Fruit fly (Drosophila melanogaster) whole organism, embryonic: ENCODE measurements around the gene CG14820.

Experiments
- Atf6 ChIP-seq: fragments of 200-800 bp; sonication (Bioruptor generic); IDR thresholded peaks from 2 replicates; pipeline ENCODE4 v1.3.6; 2022; ENCODE audit warnings: missing biosample characterization, missing genetic modification characterization
- BEAF-32 ChIP-seq: fragments of 200-800 bp; sonication (Bioruptor generic); optimal IDR thresholded peaks from 3 replicates; lab custom pipeline; 2017; ENCODE audit warnings: missing biosample characterization, missing genetic modification characterization, mild to moderate bottlenecking, moderate library complexity, missing genetic modification reagents
- CG12155 ChIP-seq: fragments of 200-800 bp; sonication (Bioruptor generic); optimal IDR thresholded peaks from 3 replicates; lab custom pipeline; 2016; ENCODE audit warnings: missing biosample characterization, missing genetic modification characterization
- CG12219 ChIP-seq: fragments of 200-800 bp; sonication (Bioruptor generic); optimal IDR thresholded peaks from 3 replicates; lab custom pipeline; 2018; ENCODE audit warnings: missing biosample characterization, mild to moderate bottlenecking, missing genetic modification characterization
- CG13424 ChIP-seq: fragments of 200-800 bp; sonication (Bioruptor generic); optimal IDR thresholded peaks from 2 replicates; lab custom pipeline; 2019; ENCODE audit warnings: missing biosample characterization, mild to moderate bottlenecking, missing genetic modification characterization, moderate library complexity
- CG14014 ChIP-seq: fragments of 200-800 bp; sonication (Bioruptor generic); IDR thresholded peaks from 2 replicates; pipeline ENCODE4 v1.3.6; 2022; ENCODE audit warnings: missing biosample characterization, missing genetic modification characterization
- CG14050 ChIP-seq: fragments of 200-800 bp; sonication (Bioruptor generic); IDR thresholded peaks from 3 replicates; pipeline ENCODE4 v1.3.6; 2022; ENCODE audit warnings: missing biosample characterization, missing genetic modification characterization
- CG15073 ChIP-seq: fragments of 200-800 bp; sonication (Bioruptor generic); optimal IDR thresholded peaks from 2 replicates; lab custom pipeline; 2016; ENCODE audit warnings: missing biosample characterization, missing genetic modification characterization
- CG15269 ChIP-seq: fragments of 200-800 bp; sonication (Bioruptor generic); optimal IDR thresholded peaks from 2 replicates; lab custom pipeline; 2018; ENCODE audit warnings: missing biosample characterization, mild to moderate bottlenecking, missing genetic modification characterization, moderate library complexity
- CG1647 ChIP-seq: fragments of 200-800 bp; sonication (Bioruptor generic); optimal IDR thresholded peaks from 3 replicates; lab custom pipeline; 2016; ENCODE audit warnings: missing biosample characterization, missing genetic modification characterization
- CG16779 ChIP-seq: fragments of 200-800 bp; sonication (Bioruptor generic); IDR thresholded peaks from 2 replicates; pipeline ENCODE4 v1.3.6; 2022; ENCODE audit warnings: missing biosample characterization, missing genetic modification characterization
- CG17912 ChIP-seq: fragments of 200-800 bp; sonication (Bioruptor generic); optimal IDR thresholded peaks from 2 replicates; lab custom pipeline; 2018; ENCODE audit warnings: missing biosample characterization, mild to moderate bottlenecking, missing genetic modification characterization
- CG18262 ChIP-seq: fragments of 200-800 bp; optimal IDR thresholded peaks from 3 replicates; lab custom pipeline; 2019; ENCODE audit warnings: missing biosample characterization, mild to moderate bottlenecking, missing genetic modification characterization, moderate library complexity
- CG18599 ChIP-seq: fragments of 200-800 bp; sonication (Bioruptor generic); optimal IDR thresholded peaks from 3 replicates; lab custom pipeline; 2017; ENCODE audit warnings: missing biosample characterization, missing genetic modification characterization, mild to moderate bottlenecking, moderate library complexity, missing genetic modification reagents
- CG2199 ChIP-seq: fragments of 200-800 bp; sonication (Bioruptor generic); IDR thresholded peaks from 3 replicates; pipeline ENCODE4 v1.3.6; 2022; ENCODE audit warnings: missing biosample characterization, missing genetic modification characterization
- CG2678 ChIP-seq: fragments of 200-800 bp; sonication (Bioruptor generic); optimal IDR thresholded peaks from 3 replicates; lab custom pipeline; 2019; ENCODE audit warnings: missing biosample characterization, mild to moderate bottlenecking, missing genetic modification characterization, moderate library complexity
- CG32772 ChIP-seq: fragments of 200-800 bp; sonication (Bioruptor generic); IDR thresholded peaks from 2 replicates; pipeline ENCODE4 v1.3.6; 2022; ENCODE audit warnings: missing biosample characterization, missing genetic modification characterization
- CG4617 ChIP-seq: fragments of 200-800 bp; sonication (Bioruptor generic); optimal IDR thresholded peaks from 3 replicates; lab custom pipeline; 2016; ENCODE audit warnings: missing biosample characterization, missing genetic modification characterization, borderline replicate concordance
- CG4820 ChIP-seq: fragments of 200-800 bp; sonication (Bioruptor generic); optimal IDR thresholded peaks from 3 replicates; lab custom pipeline; 2016; ENCODE audit warnings: missing biosample characterization, missing genetic modification characterization
- CG6813 ChIP-seq: fragments of 200-800 bp; sonication (Bioruptor generic); optimal IDR thresholded peaks from 2 replicates; lab custom pipeline; 2017; ENCODE audit warnings: missing biosample characterization, missing genetic modification characterization, mild to moderate bottlenecking, moderate library complexity, missing genetic modification reagents
- CG7357 ChIP-seq: fragments of 200-800 bp; sonication (Bioruptor generic); IDR thresholded peaks from 3 replicates; pipeline ENCODE4 v1.3.6; 2022; ENCODE audit warnings: missing biosample characterization, missing genetic modification characterization
- CG7839 ChIP-seq: fragments of 200-800 bp; sonication (Bioruptor generic); optimal IDR thresholded peaks from 3 replicates; lab custom pipeline; 2018; ENCODE audit warnings: missing biosample characterization, mild to moderate bottlenecking, missing genetic modification characterization, moderate library complexity
- CG8478 ChIP-seq: fragments of >200 bp; optimal IDR thresholded peaks from 2 replicates; lab custom pipeline; 2018
- CoRest ChIP-seq: fragments of 200-800 bp; sonication (Bioruptor generic); optimal IDR thresholded peaks from 3 replicates; lab custom pipeline; 2018; ENCODE audit warnings: missing biosample characterization, mild to moderate bottlenecking, missing genetic modification characterization, moderate library complexity
- Dfd ChIP-seq, 2 experiments: fragments of >200 bp; optimal IDR thresholded peaks; 2 replicates each; lab custom pipeline; 2017; ENCODE audit warnings: missing biosample characterization in 2 of 2, missing genetic modification characterization in 2 of 2
- E2f1 ChIP-seq: fragments of 200-800 bp; sonication (Bioruptor generic); IDR thresholded peaks from 2 replicates; pipeline ENCODE4 v1.3.6; 2022; ENCODE audit warnings: missing biosample characterization, missing genetic modification characterization
- Jarid2 ChIP-seq: fragments of 200-800 bp; sonication (Bioruptor generic); optimal IDR thresholded peaks from 3 replicates; lab custom pipeline; 2017; ENCODE audit warnings: mild to moderate bottlenecking, missing biosample characterization, missing genetic modification reagents, missing genetic modification characterization
- Neu2 ChIP-seq: fragments of 200-800 bp; sonication (Bioruptor generic); optimal IDR thresholded peaks from 3 replicates; lab custom pipeline; 2016; ENCODE audit warnings: missing biosample characterization, missing genetic modification characterization, borderline replicate concordance
- Oaz ChIP-seq: fragments of 200-800 bp; sonication (Bioruptor generic); IDR thresholded peaks from 2 replicates; pipeline ENCODE4 v1.3.6; 2022; ENCODE audit warnings: missing biosample characterization, missing genetic modification characterization
- Sin3A ChIP-seq: fragments of >200 bp; optimal IDR thresholded peaks from 2 replicates; lab custom pipeline; 2018
- Six4 ChIP-seq: fragments of 200-800 bp; sonication (Bioruptor generic); optimal IDR thresholded peaks from 2 replicates; lab custom pipeline; 2016; ENCODE audit warnings: missing biosample characterization, missing genetic modification characterization
- Sry-β ChIP-seq: fragments of 200-800 bp; sonication (Bioruptor generic); optimal IDR thresholded peaks from 2 replicates; lab custom pipeline; 2018; ENCODE audit warnings: missing biosample characterization, mild to moderate bottlenecking, missing genetic modification characterization, moderate library complexity
- Taf1 ChIP-seq: fragments of 200-800 bp; sonication (Bioruptor generic); IDR thresholded peaks from 2 replicates; pipeline ENCODE4 v1.3.6; 2022; ENCODE audit warnings: missing biosample characterization, missing genetic modification characterization
- abd-A ChIP-seq: fragments of 200-800 bp; sonication (Bioruptor generic); optimal IDR thresholded peaks from 3 replicates; lab custom pipeline; 2019; ENCODE audit warnings: missing biosample characterization, mild to moderate bottlenecking, missing genetic modification characterization, moderate library complexity
- br ChIP-seq: fragments of >200 bp; optimal IDR thresholded peaks from 2 replicates; lab custom pipeline; 2017
- bsh ChIP-seq, 2 experiments: fragments of 200-800 bp; sonication (Bioruptor generic); optimal IDR thresholded peaks; 2 replicates each; lab custom pipeline; 2017 to 2018; ENCODE audit warnings: mild to moderate bottlenecking in 2 of 2, missing biosample characterization in 2 of 2, missing genetic modification characterization in 2 of 2, moderate library complexity in 1 of 2
- caup ChIP-seq: fragments of 200-800 bp; sonication (Bioruptor generic); optimal IDR thresholded peaks from 3 replicates; lab custom pipeline; 2017; ENCODE audit warnings: missing biosample characterization, mild to moderate bottlenecking, missing genetic modification characterization, moderate library complexity; ENCODE audit not compliant: severe bottlenecking
- chif ChIP-seq, 2 experiments: fragments of 200-800 bp; sonication (Bioruptor generic); optimal IDR thresholded peaks; 3 replicates each; lab custom pipeline; 2016; ENCODE audit warnings: missing biosample characterization in 2 of 2, missing genetic modification characterization in 2 of 2
- corto ChIP-seq: fragments of 200-800 bp; sonication (Bioruptor generic); optimal IDR thresholded peaks from 2 replicates; lab custom pipeline; 2016; ENCODE audit warnings: missing biosample characterization, mild to moderate bottlenecking, missing genetic modification characterization, moderate library complexity
- danr ChIP-seq: fragments of 200-800 bp; sonication (Bioruptor generic); IDR thresholded peaks from 2 replicates; pipeline ENCODE4 v1.3.6; 2022; ENCODE audit warnings: missing biosample characterization, missing genetic modification characterization
- her ChIP-seq: fragments of 200-800 bp; sonication (Bioruptor generic); optimal IDR thresholded peaks from 2 replicates; lab custom pipeline; 2016; ENCODE audit warnings: missing biosample characterization, missing genetic modification characterization
- lola ChIP-seq, 3 experiments: fragments of >200 bp in 2 of 3; fragments of 200-800 bp in 1 of 3; sonication (Bioruptor generic) in 1 of 3; optimal IDR thresholded peaks; 2 replicates each; lab custom pipeline; 2017 to 2019; ENCODE audit warnings: missing biosample characterization in 3 of 3, missing genetic modification characterization in 3 of 3, mild to moderate bottlenecking in 1 of 3, moderate library complexity in 1 of 3
- nerfin-1 ChIP-seq: fragments of 200-800 bp; sonication (Bioruptor generic); optimal IDR thresholded peaks from 3 replicates; lab custom pipeline; 2019; ENCODE audit warnings: missing biosample characterization, mild to moderate bottlenecking, missing genetic modification characterization, moderate library complexity
- run ChIP-seq: fragments of 200-800 bp; sonication (Bioruptor generic); optimal IDR thresholded peaks from 3 replicates; lab custom pipeline; 2018; ENCODE audit warnings: missing biosample characterization, mild to moderate bottlenecking, missing genetic modification characterization
- sc ChIP-seq, 3 experiments: fragments of >200 bp in 2 of 3; fragments of 200-800 bp in 1 of 3; sonication (Bioruptor generic) in 1 of 3; optimal IDR thresholded peaks; 2 replicates in 2 of 3; 3 replicates in 1 of 3; lab custom pipeline; 2017; ENCODE audit warnings: mild to moderate bottlenecking in 1 of 3, missing biosample characterization in 1 of 3, missing genetic modification characterization in 1 of 3, missing genetic modification reagents in 1 of 3
- slp2 ChIP-seq: fragments of 200-800 bp; sonication (Bioruptor generic); optimal IDR thresholded peaks from 2 replicates; lab custom pipeline; 2016; ENCODE audit warnings: missing biosample characterization, missing genetic modification characterization
- trem ChIP-seq: fragments of 200-800 bp; optimal IDR thresholded peaks from 3 replicates; lab custom pipeline; 2019; ENCODE audit warnings: missing biosample characterization, mild to moderate bottlenecking, missing genetic modification characterization, moderate library complexity
- unpg ChIP-seq: fragments of 200-800 bp; sonication (Bioruptor generic); optimal IDR thresholded peaks from 3 replicates; lab custom pipeline; 2018; ENCODE audit warnings: missing biosample characterization, mild to moderate bottlenecking, missing genetic modification characterization, moderate library complexity
- z ChIP-seq: fragments of 200-800 bp; sonication (Bioruptor generic); IDR thresholded peaks from 3 replicates; pipeline ENCODE4 v1.3.6; 2022; ENCODE audit warnings: missing biosample characterization, missing genetic modification characterization
- zen ChIP-seq: fragments of 200-800 bp; sonication (Bioruptor generic); optimal IDR thresholded peaks from 3 replicates; lab custom pipeline; 2018; ENCODE audit warnings: missing biosample characterization, mild to moderate bottlenecking, missing genetic modification characterization, moderate library complexity

Gene CG14820

DNA sequence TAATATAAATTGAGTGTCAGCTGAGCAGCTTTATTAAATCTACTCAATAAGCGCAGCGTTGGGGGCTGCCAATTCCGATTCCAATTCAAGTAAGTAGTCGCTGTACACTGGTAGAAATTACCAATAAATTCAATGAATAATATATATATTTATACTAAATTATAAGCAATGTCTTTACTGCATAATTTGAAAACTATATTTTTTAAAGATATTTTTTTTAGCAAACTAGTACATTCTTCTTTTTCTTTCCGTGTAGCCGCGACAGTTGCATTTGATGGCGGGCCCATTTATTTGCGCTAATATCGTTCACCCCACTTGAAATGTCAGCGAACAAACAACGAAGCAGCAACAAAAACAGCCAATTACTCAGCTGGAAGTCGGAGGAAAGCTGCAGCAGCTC, 44.7 kb downstream of the CG14820 start (continued):
- TF ChIP-seq CG15269 (tag; lab: Kevin White, UChicago) = peak; percentile 60
- peak; percentile 40; the same call in 1 of the 3 replicates for TF ChIP-seq CG14050
- peak; percentile 65 for TF ChIP-seq E2f1 (GFP tag; lab: Robert Waterston, UW)
- TF ChIP-seq abd-A (tag; lab: Kevin White, UChicago) = no peak
- no peak for TF ChIP-seq CG16779
- peak; percentile 53 for TF ChIP-seq CG6813
- no peak for TF ChIP-seq corto
- TF ChIP-seq CG12219 (GFP tag; lab: Kevin White, UChicago) = peak; percentile 21
- TF ChIP-seq Neu2 (GFP tag; lab: Kevin White, UChicago) = no peak
- peak; percentile 45 for TF ChIP-seq zen
- TF ChIP-seq trem = peak; percentile 50
- TF ChIP-seq CG13424 (tag; lab: Kevin White, UChicago) = peak; percentile 50
- TF ChIP-seq Oaz (GFP tag; lab: Robert Waterston, UW) = no peak
- TF ChIP-seq Sry-β (GFP tag; lab: Kevin White, UChicago) = no peak
- peak; percentile 8 for TF ChIP-seq Jarid2 (GFP tag; lab: Kevin White, UChicago)
- peak in 1 of 3 experiments; percentile 51 for TF ChIP-seq lola (GFP tag; optimal IDR thresholded peaks at IDR 0.05; lab: Kevin White, UChicago)
- TF ChIP-seq Taf1 = no peak
- peak; percentile 50 for TF ChIP-seq CG18599 (GFP tag; lab: Kevin White, UChicago)
- TF ChIP-seq CG7357 (GFP tag; lab: Robert Waterston, UW) = no peak
- TF ChIP-seq CG32772 (GFP tag; lab: Robert Waterston, UW) = 0 out of 2 replicates have a peak, but pooled peaks have one; percentile 24
- TF ChIP-seq run = no peak
- no peak for TF ChIP-seq CG15073 (GFP tag; lab: Kevin White, UChicago)
- no peak for TF ChIP-seq CG17912 (GFP tag; lab: Kevin White, UChicago)
- no peak for TF ChIP-seq z
- TF ChIP-seq her (GFP tag; lab: Kevin White, UChicago) = no peak
- TF ChIP-seq Sin3A (lab: Kevin White, UChicago) = no peak
- peak; percentile 70 for TF ChIP-seq unpg (GFP tag; lab: Kevin White, UChicago)
- TF ChIP-seq CG1647 (GFP tag; lab: Kevin White, UChicago) = no peak
- peak; percentile 44 for TF ChIP-seq caup
- TF ChIP-seq nerfin-1 (tag; lab: Kevin White, UChicago) = peak; percentile 16
- TF ChIP-seq BEAF-32 = no peak
- TF ChIP-seq CG4617 = no peak
- TF ChIP-seq Six4 (GFP tag; lab: Kevin White, UChicago) = peak; percentile 60
- peak; percentile 31 for TF ChIP-seq CG4820 (GFP tag; lab: Kevin White, UChicago)
- peak; percentile 66 for TF ChIP-seq CG14014 (GFP tag; lab: Robert Waterston, UW)
- no peak for TF ChIP-seq chif (GFP tag; optimal IDR thresholded peaks at IDR 0.05; lab: Kevin White, UChicago)
- 0 out of 2 replicates have a peak, but pooled peaks have one; percentile 18 for TF ChIP-seq danr (GFP tag; lab: Robert Waterston, UW)
- TF ChIP-seq sc (optimal IDR thresholded peaks at IDR 0.05; lab: Kevin White, UChicago) = no peak
- TF ChIP-seq sc (GFP tag; optimal IDR thresholded peaks at IDR 0.05; lab: Kevin White, UChicago) = peak; percentile 46
- TF ChIP-seq CG18262 (tag; lab: Kevin White, UChicago) = peak; percentile 68
- peak; percentile 39 for TF ChIP-seq CG12155
- TF ChIP-seq slp2 = no peak
- TF ChIP-seq CoRest (tag; lab: Kevin White, UChicago) = peak; percentile 54
- no peak for TF ChIP-seq br (lab: Kevin White, UChicago)
- no peak for TF ChIP-seq CG8478 (lab: Kevin White, UChicago)
- no peak for TF ChIP-seq Dfd (GFP tag; optimal IDR thresholded peaks at IDR 0.05; lab: Kevin White, UChicago)
- peak in 1 of 2 experiments; percentile 74 for TF ChIP-seq bsh (GFP tag; optimal IDR thresholded peaks at IDR 0.05; lab: Kevin White, UChicago)
- TF ChIP-seq Atf6 = no peak
- TF ChIP-seq CG2199 = no peak
- TF ChIP-seq CG2678 (tag; lab: Kevin White, UChicago) = peak; percentile 66
- peak; percentile 64 for TF ChIP-seq CG7839 (tag; lab: Kevin White, UChicago)
